Fruit fly (Drosophila melanogaster) whole organism, embryonic: ENCODE measurements around the gene not.

Source experiments
- Asciz ChIP-seq: fragments of 200-800 bp; sonication (Bioruptor generic); optimal IDR thresholded peaks from 2 replicates; lab custom pipeline; 2017; ENCODE audit warnings: missing biosample characterization, mild to moderate bottlenecking, missing genetic modification characterization, missing genetic modification reagents
- CG16779 ChIP-seq: fragments of 200-800 bp; sonication (Bioruptor generic); IDR thresholded peaks from 2 replicates; pipeline ENCODE4 v1.3.6; 2022; ENCODE audit warnings: missing biosample characterization, missing genetic modification characterization
- CG33557 ChIP-seq: fragments of 200-800 bp; sonication (Bioruptor generic); optimal IDR thresholded peaks from 2 replicates; lab custom pipeline; 2019; ENCODE audit warnings: missing biosample characterization, mild to moderate bottlenecking, missing genetic modification characterization, moderate library complexity
- CG34422 ChIP-seq: fragments of 200-800 bp; sonication (Bioruptor generic); IDR thresholded peaks from 3 replicates; pipeline ENCODE4 v1.3.6; 2022; ENCODE audit warnings: missing biosample characterization, missing genetic modification characterization
- CG4282 ChIP-seq: fragments of 200-800 bp; sonication (Bioruptor generic); optimal IDR thresholded peaks from 2 replicates; lab custom pipeline; 2016; ENCODE audit warnings: missing biosample characterization, missing genetic modification characterization
- Hr39 ChIP-seq: fragments of >200 bp; optimal IDR thresholded peaks from 2 replicates; lab custom pipeline; 2017
- Hr51 ChIP-seq, 2 experiments: fragments of 200-800 bp; sonication (Bioruptor generic); optimal IDR thresholded peaks; 2 replicates in 1 of 2; 3 replicates in 1 of 2; lab custom pipeline; 2016 to 2018; ENCODE audit warnings: missing biosample characterization in 2 of 2, missing genetic modification characterization in 2 of 2, mild to moderate bottlenecking in 1 of 2, moderate library complexity in 1 of 2
- nerfin-1 ChIP-seq: fragments of 200-800 bp; sonication (Bioruptor generic); optimal IDR thresholded peaks from 3 replicates; lab custom pipeline; 2019; ENCODE audit warnings: missing biosample characterization, mild to moderate bottlenecking, missing genetic modification characterization, moderate library complexity
- pita ChIP-seq: fragments of 200-800 bp; sonication (Bioruptor generic); optimal IDR thresholded peaks from 2 replicates; lab custom pipeline; 2017; ENCODE audit warnings: missing biosample characterization, mild to moderate bottlenecking, missing genetic modification characterization

DNA sequence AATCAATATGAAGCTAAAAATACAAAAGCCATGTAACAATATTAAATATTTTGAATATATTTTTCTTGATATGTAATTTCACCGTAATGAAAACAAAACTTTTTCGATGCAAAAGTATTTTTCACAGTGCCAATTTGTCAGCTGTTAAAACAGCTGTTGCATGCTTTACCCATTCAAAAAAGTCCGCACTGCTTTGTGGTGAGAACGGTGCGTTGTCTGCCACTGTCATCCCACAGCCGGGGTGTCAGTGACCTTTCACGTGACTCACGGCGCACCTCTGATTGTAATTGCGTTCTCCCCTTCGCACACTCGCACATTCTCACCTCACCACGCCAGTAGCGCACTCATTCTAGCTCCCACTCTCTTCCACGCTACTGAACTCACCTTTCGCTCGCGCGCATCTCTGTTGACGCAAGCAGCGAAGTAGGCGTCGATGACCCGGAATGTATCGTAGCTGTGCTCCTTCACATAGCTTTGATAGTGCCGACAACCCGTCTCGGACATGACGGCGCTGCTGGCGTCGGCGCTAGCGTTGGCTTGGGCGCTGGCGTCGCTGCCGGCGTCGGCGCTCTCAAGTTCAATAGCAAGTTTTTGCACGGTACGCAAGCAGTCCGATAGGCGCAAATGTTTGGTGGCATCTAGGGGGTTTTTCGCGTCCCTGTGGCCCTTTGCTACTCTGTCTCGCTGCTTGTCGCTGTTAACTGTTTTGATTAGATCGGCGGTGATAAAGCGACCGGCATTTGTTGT lies 768 bp downstream of the not start:
- TF ChIP-seq CG33557 (GFP tag; lab: Kevin White, UChicago) (no peak), Hr51 (GFP tag; optimal IDR thresholded peaks at IDR 0.05; lab: Kevin White, UChicago) (peak in 1 of 2 experiments; percentile 51), pita (no peak), CG16779 (GFP tag; lab: Robert Waterston, UW) (0 out of 2 replicates have a peak, but pooled peaks have one; percentile 38), Hr39 (lab: Kevin White, UChicago) (no peak), nerfin-1 (tag; lab: Kevin White, UChicago) (peak; percentile 69), CG4282 (GFP tag; lab: Kevin White, UChicago) (no peak), CG34422 (GFP tag; lab: Robert Waterston, UW) (no peak), Asciz (GFP tag; lab: Kevin White, UChicago) (peak; percentile 26)
